Fruit fly (Drosophila melanogaster): ENCODE data around the gene Zasp67.

The Zasp67 gene

DNA sequence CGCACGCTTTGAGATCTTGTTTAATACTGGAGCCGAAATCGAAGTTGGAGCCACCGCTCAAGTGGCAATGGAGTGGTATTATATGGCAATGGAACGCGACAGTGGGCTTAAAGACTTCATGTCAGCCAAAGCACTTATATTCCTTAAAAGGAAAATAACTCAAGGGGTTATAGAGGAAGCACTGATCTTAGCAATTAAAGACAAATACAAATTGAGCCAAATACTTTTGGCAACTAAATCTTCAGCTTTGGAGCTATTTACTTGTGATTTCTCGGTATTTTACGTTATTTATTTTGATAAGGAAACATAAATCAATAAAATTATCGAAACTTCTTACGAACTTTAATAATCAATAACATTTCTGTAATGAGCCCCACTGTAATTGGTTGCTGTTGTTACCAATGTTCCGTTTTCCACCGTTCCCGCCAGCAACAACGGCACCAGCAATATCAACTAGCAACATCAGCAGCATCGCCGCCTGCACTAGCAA lies 53.4 kb downstream of the Zasp67 start (continued):
- TF ChIP-seq CG11696 (GFP tag; IDR thresholded peaks at IDR 0.05) (peak; percentile 72), sob (GFP tag; IDR thresholded peaks at IDR 0.05) (peak; percentile 86), CG16779 (GFP tag; IDR thresholded peaks at IDR 0.05) (0 out of 2 replicates have a peak, but pooled peaks have one; percentile 42), lbe (GFP tag; optimal IDR thresholded peaks at IDR 0.05) (peak; percentile 75), maf-S (GFP tag; optimal IDR thresholded peaks at IDR 0.05) (peak; percentile 80), ato (GFP tag; IDR thresholded peaks at IDR 0.05; ENCODE audit: partially characterized antibody) (no peak), CG31365 (tag; optimal IDR thresholded peaks at IDR 0.05) (peak; percentile 59), aop (GFP tag; IDR thresholded peaks at IDR 0.05) (0 out of 2 replicates have a peak, but pooled peaks have one; percentile 5), CG4328 (GFP tag; optimal IDR thresholded peaks at IDR 0.05) (peak; percentile 66), CG8089 (GFP tag; optimal IDR thresholded peaks at IDR 0.05) (peak; percentile 34), ken (GFP tag; IDR thresholded peaks at IDR 0.05) (peak; percentile 81), B-H2 (GFP tag; optimal IDR thresholded peaks at IDR 0.05) (peak; percentile 13), chinmo (GFP tag; IDR thresholded peaks at IDR 0.05; ENCODE audit: partially characterized antibody) (no peak), CG31224 (GFP tag; IDR thresholded peaks at IDR 0.05) (peak; percentile 53), CG6272 (GFP tag; IDR thresholded peaks at IDR 0.05) (peak; percentile 70), schlank (tag; optimal IDR thresholded peaks at IDR 0.05) (peak; percentile 17), Sox100B (GFP tag; optimal IDR thresholded peaks at IDR 0.05) (peak; percentile 97), tap (tag; optimal IDR thresholded peaks at IDR 0.05) (peak; percentile 91), Tbp (GFP tag; optimal IDR thresholded peaks at IDR 0.05) (no peak), crol (GFP tag; IDR thresholded peaks at IDR 0.05) (no peak), CG4424 (GFP tag; optimal IDR thresholded peaks at IDR 0.05) (peak; percentile 96), lov (optimal IDR thresholded peaks at IDR 0.05) (no peak), lov (GFP tag; IDR thresholded peaks at IDR 0.05) (0 out of 3 replicates have a peak, but pooled peaks have one; percentile 35), cas (GFP tag; IDR thresholded peaks at IDR 0.05) (peak; percentile 70; the same call in 1 of the 2 replicates), ranshi (GFP tag; IDR thresholded peaks at IDR 0.05) (peak; percentile 79), Usf (GFP tag; optimal IDR thresholded peaks at IDR 0.05) (peak; percentile 25), CG10543 (GFP tag; optimal IDR thresholded peaks at IDR 0.05) (peak; percentile 45), CG13775 (GFP tag; optimal IDR thresholded peaks at IDR 0.05) (peak; percentile 70), otp (GFP tag; IDR thresholded peaks at IDR 0.05) (peak; percentile 61; the same call in 1 of the 3 replicates), MBD-R2 (GFP tag; IDR thresholded peaks at IDR 0.05) (peak; percentile 38; the same call in 1 of the 2 replicates), Taf1 (GFP tag; IDR thresholded peaks at IDR 0.05) (peak; percentile 48; the same call in 1 of the 2 replicates), CG7928 (GFP tag; optimal IDR thresholded peaks at IDR 0.05) (peak; percentile 49), seq (GFP tag; IDR thresholded peaks at IDR 0.05) (peak; percentile 84), Mrtf (GFP tag; IDR thresholded peaks at IDR 0.05) (peak; percentile 81), ap (GFP tag; IDR thresholded peaks at IDR 0.05) (0 out of 2 replicates have a peak, but pooled peaks have one; percentile 36), CG18764 (GFP tag; optimal IDR thresholded peaks at IDR 0.05) (peak; percentile 92), lola (GFP tag; optimal IDR thresholded peaks at IDR 0.05) (peak in 1 of 3 experiments; percentile 83), Chrac-16 (GFP tag; optimal IDR thresholded peaks at IDR 0.05) (peak; percentile 57), usp (GFP tag; optimal IDR thresholded peaks at IDR 0.05) (no peak), HmgZ (tag; optimal IDR thresholded peaks at IDR 0.05) (peak; percentile 51), CG30431 (GFP tag; optimal IDR thresholded peaks at IDR 0.05) (no peak), Sry-δ (GFP tag; optimal IDR thresholded peaks at IDR 0.05) (peak; percentile 59), ase (GFP tag; IDR thresholded peaks at IDR 0.05) (peak; percentile 87), scrt (GFP tag; optimal IDR thresholded peaks at IDR 0.05) (peak; percentile 68), Aef1 (GFP tag; IDR thresholded peaks at IDR 0.05) (peak; percentile 81), vnd (GFP tag; IDR thresholded peaks at IDR 0.05; ENCODE audit: partially characterized antibody) (no peak), CG6791 (GFP tag; IDR thresholded peaks at IDR 0.05; ENCODE audit: partially characterized antibody) (no peak), CG15073 (GFP tag; optimal IDR thresholded peaks at IDR 0.05) (no peak), Meics (GFP tag; optimal IDR thresholded peaks at IDR 0.05) (peak; percentile 89), Oaz (GFP tag; IDR thresholded peaks at IDR 0.05) (peak; percentile 75), CG3407 (GFP tag; optimal IDR thresholded peaks at IDR 0.05) (peak; percentile 74)

Measured in whole organism, embryonic.